Worm (Caenorhabditis elegans) whole organism, L3 larva: Measurements from ENCODE around the gene srab-6.

Experiments
- ceh-9 ChIP-seq: sonication (generic microtip); optimal IDR thresholded peaks from 2 replicates; lab custom pipeline; 2018; ENCODE audit warnings: missing biosample characterization, missing genetic modification characterization
- elt-2 ChIP-seq: sonication (generic microtip); optimal IDR thresholded peaks from 2 replicates; lab custom pipeline; 2016; ENCODE audit warnings: missing genetic modification reagents, mild to moderate bottlenecking, missing genetic modification characterization, missing compliant biosample characterization
- elt-3 ChIP-seq, 3 experiments: fragments of 150-350 bp in 1 of 3; sonication (generic microtip) in 2 of 3; optimal IDR thresholded peaks; 2 replicates in 2 of 3; 4 replicates in 1 of 3; lab custom pipeline; 2014 to 2017; ENCODE audit warnings: missing biosample characterization in 3 of 3, missing genetic modification characterization in 3 of 3
- nhr-11 ChIP-seq: fragments of 150-350 bp; optimal IDR thresholded peaks from 2 replicates; lab custom pipeline; 2014; ENCODE audit warnings: missing biosample characterization, missing genetic modification characterization
- nhr-12 ChIP-seq: fragments of 150-350 bp; optimal IDR thresholded peaks from 2 replicates; lab custom pipeline; 2014; ENCODE audit warnings: missing biosample characterization, missing genetic modification characterization
- nhr-28 ChIP-seq: fragments of 150-350 bp; optimal IDR thresholded peaks from 2 replicates; lab custom pipeline; 2014; ENCODE audit warnings: missing biosample characterization, missing genetic modification characterization
- sea-2 ChIP-seq: fragments of 150-350 bp; sonication (generic microtip); optimal IDR thresholded peaks from 4 replicates; lab custom pipeline; 2014; ENCODE audit warnings: missing biosample characterization, missing genetic modification reagents, missing genetic modification characterization
- zag-1 ChIP-seq: fragments of 150-350 bp; optimal IDR thresholded peaks from 2 replicates; lab custom pipeline; 2014; ENCODE audit warnings: missing biosample characterization, missing genetic modification characterization

ce11 chrV:3188043-3188442, 36.3 kb upstream of the srab-6 start, which contains the start of gene lag-2:
- TF ChIP-seq nhr-28: no peak
- TF ChIP-seq sea-2 (GFP tag; lab: Kevin White, UChicago): no peak
- TF ChIP-seq ceh-9: no peak
- TF ChIP-seq zag-1: no peak
- TF ChIP-seq nhr-12 (tag; lab: Kevin White, UChicago): no peak
- TF ChIP-seq elt-3 (tag; optimal IDR thresholded peaks at IDR 0.05; lab: Kevin White, UChicago): no peak
- TF ChIP-seq nhr-11 (tag; lab: Kevin White, UChicago): no peak
- no peak for TF ChIP-seq elt-2
